Worm (Caenorhabditis elegans) whole organism, young adult: Measurements from ENCODE around the gene sru-7.

ENCODE experiments used
- B0019.2 ChIP-seq: fragments of 200-800 bp; sonication (Bioruptor generic); conservative IDR thresholded peaks from 2 replicates; pipeline ENCODE4 v1.3.6; 2022; ENCODE audit warnings: missing genetic modification reagents, missing genetic modification characterization, missing compliant biosample characterization
- D2030.7 ChIP-seq: fragments of 200-800 bp; sonication (Bioruptor generic); IDR thresholded peaks from 2 replicates; pipeline ENCODE4 v1.3.6; 2022; ENCODE audit warnings: missing genetic modification reagents, missing genetic modification characterization, missing compliant biosample characterization
- F23B12.7 ChIP-seq: sonication (generic microtip); optimal IDR thresholded peaks from 2 replicates; lab custom pipeline; 2017; ENCODE audit warnings: missing genetic modification characterization, mild to moderate bottlenecking, missing compliant biosample characterization, antibody characterized with exemption, moderate library complexity; ENCODE audit not compliant: insufficient read depth
- F49E8.2 ChIP-seq: sonication (generic microtip); optimal IDR thresholded peaks from 3 replicates; lab custom pipeline; 2017; ENCODE audit warnings: missing genetic modification characterization, mild to moderate bottlenecking, missing compliant biosample characterization, antibody characterized with exemption, moderate library complexity; ENCODE audit not compliant: insufficient read depth
- F52B5.7 ChIP-seq: sonication (generic microtip); optimal IDR thresholded peaks from 2 replicates; lab custom pipeline; 2016; ENCODE audit warnings: mild to moderate bottlenecking, missing genetic modification characterization, missing compliant biosample characterization
- Y67H2A.10 ChIP-seq: fragments of 200-800 bp; sonication (Bioruptor generic); conservative IDR thresholded peaks from 2 replicates; pipeline ENCODE4 v1.3.6; 2022; ENCODE audit warnings: missing genetic modification reagents, missing genetic modification characterization, missing compliant biosample characterization
- Y95B8A.8 ChIP-seq: fragments of 200-800 bp; sonication (Bioruptor generic); IDR thresholded peaks from 2 replicates; pipeline ENCODE4 v1.3.6; 2022; ENCODE audit warnings: missing genetic modification reagents, missing genetic modification characterization, missing compliant biosample characterization
- ZK185.1 ChIP-seq: sonication (generic microtip); optimal IDR thresholded peaks from 2 replicates; lab custom pipeline; 2016; ENCODE audit warnings: mild to moderate bottlenecking, missing genetic modification characterization, missing compliant biosample characterization; ENCODE audit not compliant: poor library complexity, severe bottlenecking
- atf-7 ChIP-seq: sonication (generic microtip); optimal IDR thresholded peaks from 2 replicates; lab custom pipeline; 2017; ENCODE audit warnings: mild to moderate bottlenecking, missing genetic modification characterization, missing compliant biosample characterization
- athp-1 ChIP-seq: sonication (generic microtip); optimal IDR thresholded peaks from 2 replicates; lab custom pipeline; 2017; ENCODE audit warnings: mild to moderate bottlenecking, missing genetic modification characterization, missing compliant biosample characterization
- attf-3 ChIP-seq: fragments of 200-800 bp; sonication (Bioruptor generic); conservative IDR thresholded peaks from 2 replicates; pipeline ENCODE4 v1.3.6; 2022; ENCODE audit warnings: missing genetic modification reagents, missing genetic modification characterization, missing compliant biosample characterization
- bed-2 ChIP-seq: fragments of 200-800 bp; sonication (Bioruptor generic); IDR thresholded peaks from 2 replicates; pipeline ENCODE4 v1.3.6; 2022; ENCODE audit warnings: missing genetic modification reagents, missing genetic modification characterization, missing compliant biosample characterization
- ceh-100 ChIP-seq: fragments of 200-800 bp; sonication (Bioruptor generic); IDR thresholded peaks from 2 replicates; pipeline ENCODE4 v1.3.6; 2022; ENCODE audit warnings: missing genetic modification reagents, missing genetic modification characterization, missing compliant biosample characterization
- ceh-27 ChIP-seq: fragments of 200-800 bp; sonication (Bioruptor generic); optimal IDR thresholded peaks from 2 replicates; lab custom pipeline; 2018; ENCODE audit warnings: mild to moderate bottlenecking, missing genetic modification characterization, moderate library complexity, missing compliant biosample characterization
- ceh-40 ChIP-seq: fragments of 200-800 bp; sonication (Bioruptor generic); IDR thresholded peaks from 2 replicates; pipeline ENCODE4 v1.3.6; 2022; ENCODE audit warnings: missing genetic modification characterization, missing compliant biosample characterization
- ceh-91 ChIP-seq: fragments of 200-800 bp; sonication (Bioruptor generic); IDR thresholded peaks from 2 replicates; pipeline ENCODE4 v1.3.6; 2022; ENCODE audit warnings: missing genetic modification reagents, missing genetic modification characterization, missing compliant biosample characterization
- dox-1 ChIP-seq: fragments of 200-800 bp; sonication (Bioruptor generic); IDR thresholded peaks from 2 replicates; pipeline ENCODE4 v1.3.6; 2022; ENCODE audit warnings: missing genetic modification reagents, missing genetic modification characterization, missing compliant biosample characterization
- dpl-1 ChIP-seq: fragments of 150-350 bp; optimal IDR thresholded peaks from 2 replicates; lab custom pipeline; 2014; ENCODE audit warnings: missing biosample characterization, missing genetic modification reagents, missing genetic modification characterization
- efl-1 ChIP-seq: fragments of 150-350 bp; optimal IDR thresholded peaks from 2 replicates; lab custom pipeline; 2014; ENCODE audit warnings: missing biosample characterization, missing genetic modification reagents, missing genetic modification characterization
- egl-18 ChIP-seq: fragments of 200-800 bp; sonication (Bioruptor generic); IDR thresholded peaks from 2 replicates; pipeline ENCODE4 v1.3.6; 2022; ENCODE audit warnings: missing genetic modification reagents, missing genetic modification characterization, missing compliant biosample characterization
- ekl-4 ChIP-seq: fragments of 200-800 bp; sonication (Bioruptor generic); IDR thresholded peaks from 2 replicates; pipeline ENCODE4 v1.3.6; 2022; ENCODE audit warnings: missing genetic modification reagents, missing genetic modification characterization, missing compliant biosample characterization
- fkh-3 ChIP-seq: sonication (generic microtip); optimal IDR thresholded peaks from 2 replicates; lab custom pipeline; 2016; ENCODE audit warnings: mild to moderate bottlenecking, missing genetic modification characterization, missing compliant biosample characterization
- hrde-1 ChIP-seq: sonication (generic microtip); optimal IDR thresholded peaks from 2 replicates; lab custom pipeline; 2016; ENCODE audit warnings: missing genetic modification characterization, mild to moderate bottlenecking, missing compliant biosample characterization, moderate library complexity, missing genotype, missing genetic modification reagents, borderline replicate concordance
- hsf-1 ChIP-seq: fragments of 200-800 bp; sonication (Bioruptor generic); IDR thresholded peaks from 2 replicates; pipeline ENCODE4 v1.3.6; 2022; ENCODE audit warnings: missing genetic modification reagents, missing genetic modification characterization, missing compliant biosample characterization
- lin-26 ChIP-seq: fragments of 200-800 bp; sonication (Bioruptor generic); IDR thresholded peaks from 2 replicates; pipeline ENCODE4 v1.3.6; 2022; ENCODE audit warnings: missing genetic modification reagents, missing genetic modification characterization, missing compliant biosample characterization
- lin-35 ChIP-seq, 3 experiments: fragments of 150-350 bp in 2 of 3; sonication (generic microtip) in 1 of 3; optimal IDR thresholded peaks; 2 replicates each; lab custom pipeline; 2014 to 2018; ENCODE audit warnings: missing biosample characterization in 3 of 3, missing genetic modification characterization in 3 of 3, missing genetic modification reagents in 3 of 3
- lin-54 ChIP-seq: fragments of 200-800 bp; sonication (Bioruptor generic); optimal IDR thresholded peaks from 2 replicates; lab custom pipeline; 2018; ENCODE audit warnings: mild to moderate bottlenecking, missing genetic modification characterization, missing compliant biosample characterization
- lir-1 ChIP-seq: fragments of 200-800 bp; sonication (Bioruptor generic); conservative IDR thresholded peaks from 2 replicates; pipeline ENCODE4 v1.3.6; 2022; ENCODE audit warnings: missing genetic modification reagents, missing genetic modification characterization, missing compliant biosample characterization
- lsl-1 ChIP-seq: fragments of 200-800 bp; sonication (Bioruptor generic); optimal IDR thresholded peaks from 2 replicates; lab custom pipeline; 2018; ENCODE audit warnings: mild to moderate bottlenecking, missing genetic modification characterization, moderate library complexity, missing compliant biosample characterization
- madf-8 ChIP-seq: fragments of 200-800 bp; sonication (Bioruptor generic); conservative IDR thresholded peaks from 2 replicates; pipeline ENCODE4 v1.3.6; 2022; ENCODE audit warnings: missing genetic modification reagents, missing genetic modification characterization, missing compliant biosample characterization
- mxl-1 ChIP-seq: sonication (generic microtip); optimal IDR thresholded peaks from 2 replicates; lab custom pipeline; 2016; ENCODE audit warnings: missing genetic modification characterization, missing compliant biosample characterization
- nfyb-1 ChIP-seq: fragments of 200-800 bp; sonication (Bioruptor generic); IDR thresholded peaks from 2 replicates; pipeline ENCODE4 v1.3.6; 2022; ENCODE audit warnings: missing genetic modification reagents, missing genetic modification characterization, missing compliant biosample characterization
- nhr-179 ChIP-seq: sonication (generic microtip); optimal IDR thresholded peaks from 2 replicates; lab custom pipeline; 2016; ENCODE audit warnings: mild to moderate bottlenecking, missing genetic modification characterization, missing compliant biosample characterization
- pbrm-1 ChIP-seq: fragments of 200-800 bp; sonication (Bioruptor generic); IDR thresholded peaks from 2 replicates; pipeline ENCODE4 v1.3.6; 2022; ENCODE audit warnings: missing genetic modification reagents, missing genetic modification characterization, missing compliant biosample characterization
- rcor-1 ChIP-seq: fragments of 200-800 bp; sonication (Bioruptor generic); IDR thresholded peaks from 2 replicates; pipeline ENCODE4 v1.3.6; 2022; ENCODE audit warnings: missing genetic modification reagents, missing genetic modification characterization, missing compliant biosample characterization
- rec-8 ChIP-seq, 2 experiments: sonication (generic microtip); optimal IDR thresholded peaks; 2 replicates each; lab custom pipeline; 2016; ENCODE audit warnings: mild to moderate bottlenecking in 2 of 2, missing genetic modification characterization in 2 of 2, missing genetic modification reagents in 2 of 2, missing genotype in 2 of 2, missing biosample characterization in 1 of 2, missing compliant biosample characterization in 1 of 2, moderate library complexity in 1 of 2
- snpc-1.1 ChIP-seq: sonication (generic microtip); optimal IDR thresholded peaks from 2 replicates; lab custom pipeline; 2017; ENCODE audit warnings: missing genetic modification characterization, mild to moderate bottlenecking, missing compliant biosample characterization, antibody characterized with exemption, moderate library complexity, missing genotype, missing genetic modification reagents; ENCODE audit not compliant: insufficient read depth
- tbp1 ChIP-seq: fragments of 200-800 bp; sonication (Bioruptor generic); optimal IDR thresholded peaks from 2 replicates; lab custom pipeline; 2018; ENCODE audit warnings: mild to moderate bottlenecking, missing genetic modification characterization, missing compliant biosample characterization
- tbx-9 ChIP-seq: sonication (generic microtip); optimal IDR thresholded peaks from 2 replicates; lab custom pipeline; 2016; ENCODE audit warnings: borderline replicate concordance, missing genetic modification characterization, inconsistent platforms, missing compliant biosample characterization
- tlf-1 ChIP-seq: fragments of 200-800 bp; sonication (Bioruptor generic); optimal IDR thresholded peaks from 2 replicates; lab custom pipeline; 2018; ENCODE audit warnings: mild to moderate bottlenecking, missing genetic modification characterization, missing compliant biosample characterization
- unc-62 ChIP-seq: fragments of 150-350 bp; optimal IDR thresholded peaks from 2 replicates; lab custom pipeline; 2014; ENCODE audit warnings: missing biosample characterization, missing genetic modification reagents, missing genetic modification characterization
- xnd-1 ChIP-seq: sonication (generic microtip); optimal IDR thresholded peaks from 2 replicates; lab custom pipeline; 2016; ENCODE audit warnings: missing genotype, missing genetic modification reagents, missing genetic modification characterization, missing compliant biosample characterization
- ztf-18 ChIP-seq: sonication (generic microtip); optimal IDR thresholded peaks from 2 replicates; lab custom pipeline; 2016; ENCODE audit warnings: missing genotype, mild to moderate bottlenecking, missing genetic modification characterization, missing compliant biosample characterization
- ztf-25 ChIP-seq: fragments of 200-800 bp; sonication (Bioruptor generic); IDR thresholded peaks from 2 replicates; pipeline ENCODE4 v1.3.6; 2022; ENCODE audit warnings: missing genetic modification reagents, missing genetic modification characterization, missing compliant biosample characterization
- ztf-26 ChIP-seq: sonication (generic microtip); optimal IDR thresholded peaks from 2 replicates; lab custom pipeline; 2017; ENCODE audit warnings: missing genetic modification characterization, missing compliant biosample characterization
- ztf-28 ChIP-seq: fragments of 200-800 bp; sonication (Bioruptor generic); IDR thresholded peaks from 2 replicates; pipeline ENCODE4 v1.3.6; 2022; ENCODE audit warnings: missing genetic modification reagents, missing genetic modification characterization, missing compliant biosample characterization

The sru-7 gene

DNA sequence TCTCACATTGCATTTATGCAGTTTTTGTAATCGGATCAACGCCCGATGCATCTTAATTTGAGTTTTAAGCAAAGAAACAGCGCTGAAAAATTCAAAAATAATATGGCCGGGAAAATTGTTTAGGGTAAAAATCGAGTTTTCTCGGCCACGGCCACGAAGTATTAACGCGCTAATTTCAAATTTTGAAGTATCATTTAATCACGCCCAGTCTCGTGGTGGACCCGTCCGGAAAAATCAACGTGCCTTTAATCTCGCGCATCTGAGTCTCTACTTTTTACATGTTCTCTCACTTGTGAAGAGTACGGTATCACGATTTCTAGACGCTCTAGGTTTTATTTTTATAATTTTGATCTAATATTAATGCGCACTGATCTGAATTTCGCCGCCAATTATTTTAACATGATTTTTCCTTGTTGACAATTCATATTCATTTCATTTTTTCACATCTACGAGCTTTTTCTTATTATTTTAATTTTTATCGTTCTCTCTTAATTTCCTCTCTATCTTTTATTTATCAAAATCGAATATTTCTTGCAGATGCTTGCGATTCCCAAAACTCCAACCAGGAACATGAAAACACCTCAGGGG is 6.5 kb downstream of the sru-7 start, which contains the start of the genes acdh-13 and mesp-1:
acdh-13 (minus strand) TSS at position 51 of the 588 bp plus-strand sequence.
mesp-1 (plus strand) TSS at position 538 of the 588 bp plus-strand sequence.
- TF ChIP-seq atf-7 (tag; lab: Kevin White, UChicago) = no peak
- 0 out of 2 replicates have a peak, but pooled peaks have one; percentile 38 for TF ChIP-seq attf-3 (GFP tag; lab: Robert Waterston, UW)
- no peak for TF ChIP-seq egl-18 (GFP tag; lab: Robert Waterston, UW)
- peak; percentile 65 for TF ChIP-seq ZK185.1
- TF ChIP-seq athp-1 (tag; lab: Kevin White, UChicago) = peak; percentile 57
- peak; percentile 59 for TF ChIP-seq tbp1 (GFP tag; lab: Kevin White, UChicago)
- peak; percentile 21 for TF ChIP-seq ceh-27 (GFP tag; lab: Kevin White, UChicago)
- no peak for TF ChIP-seq F52B5.7 (tag; lab: Kevin White, UChicago)
- peak; percentile 72; the same call in 1 of the 2 replicates for TF ChIP-seq Y95B8A.8 (GFP tag; lab: Robert Waterston, UW)
- TF ChIP-seq ceh-91 (GFP tag; lab: Robert Waterston, UW) = peak; percentile 90
- no peak for TF ChIP-seq Y67H2A.10
- TF ChIP-seq rec-8 (tag; optimal IDR thresholded peaks at IDR 0.05; lab: Kevin White, UChicago) = peak; percentile 25 to 28
- TF ChIP-seq mxl-1 (tag; lab: Kevin White, UChicago) = no peak
- TF ChIP-seq efl-1 (GFP tag; lab: Kevin White, UChicago) = peak; percentile 93
- TF ChIP-seq dox-1 = peak; percentile 92
- peak; percentile 29 for TF ChIP-seq ztf-18 (tag; lab: Kevin White, UChicago)
- TF ChIP-seq lir-1 = peak; percentile 57; the same call in 1 of the 2 replicates
- TF ChIP-seq hrde-1 (tag; lab: Kevin White, UChicago) = no peak
- peak; percentile 69; the same call in 1 of the 2 replicates for TF ChIP-seq pbrm-1
- no peak for TF ChIP-seq ztf-26
- TF ChIP-seq F49E8.2 (tag; lab: Kevin White, UChicago) = peak; percentile 58
- TF ChIP-seq B0019.2 = peak; percentile 79
- 0 out of 2 replicates have a peak, but pooled peaks have one; percentile 44 for TF ChIP-seq ztf-25 (GFP tag; lab: Robert Waterston, UW)
- peak; percentile 90 for TF ChIP-seq lsl-1 (GFP tag; lab: Kevin White, UChicago)
- TF ChIP-seq bed-2 = peak; percentile 71; the same call in 1 of the 2 replicates
- TF ChIP-seq F23B12.7 = no peak
- peak; percentile 56; the same call in 1 of the 2 replicates for TF ChIP-seq nfyb-1
- TF ChIP-seq lin-54 (GFP tag; lab: Kevin White, UChicago) = peak; percentile 95
- TF ChIP-seq unc-62 (GFP tag; lab: Kevin White, UChicago) = no peak
- TF ChIP-seq madf-8 (GFP tag; lab: Robert Waterston, UW) = peak; percentile 94
- no peak for TF ChIP-seq nhr-179 (tag; lab: Kevin White, UChicago)
- TF ChIP-seq ztf-28 = peak; percentile 84
- peak; percentile 80 for TF ChIP-seq dpl-1 (GFP tag; lab: Kevin White, UChicago)
- peak; percentile 40 for TF ChIP-seq snpc-1.1 (tag; lab: Kevin White, UChicago)
- TF ChIP-seq fkh-3 (tag; lab: Kevin White, UChicago) = no peak
- peak; percentile 86 for TF ChIP-seq hsf-1 (GFP tag; lab: Robert Waterston, UW)
- peak; percentile 76 for TF ChIP-seq rcor-1
- TF ChIP-seq xnd-1 (tag; lab: Kevin White, UChicago) = peak; percentile 91
- TF ChIP-seq ekl-4 (GFP tag; lab: Robert Waterston, UW) = peak; percentile 74
- peak; percentile 9 to 63 (median 40) for TF ChIP-seq lin-35 (GFP tag; optimal IDR thresholded peaks at IDR 0.05; lab: Kevin White, UChicago)
- TF ChIP-seq tbx-9 = no peak
- peak; percentile 86 for TF ChIP-seq tlf-1 (GFP tag; lab: Kevin White, UChicago)
- 0 out of 2 replicates have a peak, but pooled peaks have one; percentile 44 for TF ChIP-seq ceh-40 (GFP tag; lab: Robert Waterston, UW)
- TF ChIP-seq lin-26 (GFP tag; lab: Robert Waterston, UW) = no peak
- peak; percentile 43; the same call in 1 of the 2 replicates for TF ChIP-seq ceh-100
- TF ChIP-seq D2030.7 (GFP tag; lab: Robert Waterston, UW) = peak; percentile 95
